Fruit fly (Drosophila melanogaster): ENCODE measurements around the gene Aldh7A1.

The Aldh7A1 gene

DNA sequence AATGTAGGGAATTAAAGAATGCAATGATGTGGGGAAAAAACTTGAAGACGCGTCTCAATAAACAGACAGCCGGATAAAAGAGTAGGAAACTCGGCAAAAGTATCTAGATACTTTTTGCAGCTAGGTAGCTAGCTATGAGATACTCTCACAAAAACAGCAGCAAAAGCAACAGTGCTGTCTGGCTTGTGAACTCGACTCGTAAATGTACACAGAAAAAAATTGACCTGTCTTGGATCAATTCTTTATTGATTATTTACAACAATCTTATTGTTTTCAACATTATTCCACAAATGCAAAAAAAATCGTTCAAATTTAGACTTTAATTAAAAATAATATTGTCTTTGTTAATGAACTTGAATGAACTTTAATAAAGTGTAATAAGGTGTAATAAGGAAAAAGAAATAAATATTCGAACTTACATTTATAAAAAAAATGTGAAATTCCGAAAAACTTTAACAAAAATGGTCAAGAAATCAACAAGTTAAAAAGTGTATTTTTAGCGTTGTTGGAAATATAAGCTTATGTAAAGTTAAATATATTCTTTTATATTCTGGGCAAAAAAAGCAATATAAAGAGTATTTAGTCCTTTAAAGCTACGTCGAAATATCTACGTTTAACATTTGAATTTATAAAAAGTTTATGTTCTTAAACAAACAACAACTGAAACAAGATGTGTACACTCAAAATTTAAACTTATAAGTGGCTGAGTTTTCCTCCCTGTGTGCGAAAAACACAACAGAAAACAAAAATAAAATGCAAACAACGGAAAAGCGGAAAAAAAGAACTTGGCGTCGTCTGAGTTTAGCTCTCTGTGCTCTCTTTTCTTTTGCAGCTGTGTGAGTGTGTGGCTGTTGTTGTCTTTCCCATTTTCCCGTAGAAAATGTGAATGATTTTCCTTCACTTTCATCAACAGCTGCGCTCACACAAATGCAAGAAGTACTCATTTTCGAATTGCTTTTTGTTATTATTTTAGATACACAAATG is 34.6 kb downstream of the Aldh7A1 start:
- no peak for TF ChIP-seq dsf (GFP tag; optimal IDR thresholded peaks at IDR 0.05; ENCODE audit: borderline replicate concordance)
- no peak for TF ChIP-seq Jra (GFP tag; optimal IDR thresholded peaks at IDR 0.05)
- TF ChIP-seq CrebA (GFP tag; optimal IDR thresholded peaks at IDR 0.05; ENCODE audit: borderline replicate concordance): no peak
- TF ChIP-seq foxo (GFP tag; optimal IDR thresholded peaks at IDR 0.05): no peak
- no peak for TF ChIP-seq Dif (GFP tag; optimal IDR thresholded peaks at IDR 0.05; ENCODE audit: partially characterized antibody)
- TF ChIP-seq brk (GFP tag; optimal IDR thresholded peaks at IDR 0.05): no peak
- no peak for TF ChIP-seq Hr78 (GFP tag; optimal IDR thresholded peaks at IDR 0.05)
- no peak for TF ChIP-seq lola (GFP tag; optimal IDR thresholded peaks at IDR 0.05)
- no peak for TF ChIP-seq Myc (optimal IDR thresholded peaks at IDR 0.05)
- no peak for TF ChIP-seq HLH106 (tag; optimal IDR thresholded peaks at IDR 0.05)
- TF ChIP-seq dmrt93B (GFP tag; optimal IDR thresholded peaks at IDR 0.05): no peak
- no peak for TF ChIP-seq Hnf4 (GFP tag; optimal IDR thresholded peaks at IDR 0.05)
- TF ChIP-seq pan (optimal IDR thresholded peaks at IDR 0.05): no peak
- no peak for TF ChIP-seq Abd-B (GFP tag; optimal IDR thresholded peaks at IDR 0.05)
- no peak for TF ChIP-seq Hr83 (GFP tag; optimal IDR thresholded peaks at IDR 0.05; ENCODE audit: poor library complexity, severe bottlenecking)

DNA sequence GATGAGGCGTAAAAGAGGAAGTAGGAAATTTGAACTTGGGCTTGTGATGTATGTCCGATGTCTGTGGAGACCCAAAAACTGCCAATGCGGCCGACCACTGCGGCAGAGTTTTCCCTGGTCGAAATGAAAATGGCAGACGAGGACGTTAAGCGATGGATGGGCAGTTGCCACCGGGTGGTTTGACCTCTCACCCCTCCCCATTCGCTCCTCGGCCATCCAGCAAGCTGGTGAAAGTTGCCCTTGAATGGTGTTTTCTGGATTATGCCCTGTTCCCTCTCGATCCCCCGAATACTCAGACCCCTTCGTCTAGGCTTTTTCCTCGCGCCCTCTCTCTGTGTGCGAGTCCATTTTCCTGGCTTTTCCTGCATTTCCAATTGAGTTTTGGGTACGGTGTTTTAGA is 37.1 kb downstream of the Aldh7A1 start:
- TF ChIP-seq h (GFP tag; optimal IDR thresholded peaks at IDR 0.05) (no peak), Mio (GFP tag; optimal IDR thresholded peaks at IDR 0.05) (no peak), CrebA (GFP tag; optimal IDR thresholded peaks at IDR 0.05; ENCODE audit: borderline replicate concordance) (no peak), dl (GFP tag; optimal IDR thresholded peaks at IDR 0.05; ENCODE audit: insufficient read depth in 1 of 2, partially characterized antibody in 2 of 2) (no peak), dsf (GFP tag; optimal IDR thresholded peaks at IDR 0.05; ENCODE audit: borderline replicate concordance) (no peak), psq (GFP tag; optimal IDR thresholded peaks at IDR 0.05) (no peak), Sp1 (GFP tag; optimal IDR thresholded peaks at IDR 0.05) (no peak), foxo (GFP tag; optimal IDR thresholded peaks at IDR 0.05) (no peak), jim (GFP tag; optimal IDR thresholded peaks at IDR 0.05) (no peak), N (GFP tag; optimal IDR thresholded peaks at IDR 0.05) (no peak), woc (GFP tag; optimal IDR thresholded peaks at IDR 0.05) (no peak), usp (GFP tag; optimal IDR thresholded peaks at IDR 0.05) (no peak), OdsH (GFP tag; optimal IDR thresholded peaks at IDR 0.05) (no peak), HLH106 (tag; optimal IDR thresholded peaks at IDR 0.05) (no peak)

DNA sequence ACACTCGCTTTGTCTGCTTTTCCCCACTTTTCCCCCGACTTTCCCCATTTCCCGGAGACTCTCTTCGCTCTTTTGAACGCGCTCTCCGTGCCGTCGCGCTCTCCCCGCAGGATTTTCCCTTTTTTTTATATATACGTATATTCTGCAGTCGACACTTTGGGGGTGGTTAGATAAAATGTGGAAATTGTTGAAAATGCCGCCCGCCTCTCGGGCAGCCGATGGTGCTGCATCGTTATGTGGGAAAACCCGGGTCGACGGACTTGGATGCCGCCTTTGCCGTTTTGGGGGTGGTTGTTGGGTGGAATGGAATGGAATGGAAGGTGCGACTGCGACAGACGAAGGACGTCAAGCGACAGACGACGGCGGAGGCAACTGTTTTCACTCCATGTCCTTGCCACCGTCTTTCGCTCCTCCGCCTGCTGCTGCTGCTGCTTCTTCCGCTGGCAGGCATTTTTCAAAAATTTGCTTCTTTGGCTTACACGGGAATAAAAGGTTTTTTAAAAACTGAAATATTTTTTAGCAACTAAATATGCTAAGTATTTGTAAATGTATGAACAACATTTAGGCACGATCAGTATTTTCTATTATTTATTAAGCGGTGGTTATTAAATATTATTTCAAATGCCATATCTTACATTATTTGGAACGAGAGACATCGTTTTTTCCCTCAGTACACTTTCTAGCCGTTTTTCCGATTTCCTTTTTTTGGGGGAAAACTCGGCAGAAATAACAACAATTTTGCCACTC is 37.7 kb downstream of the Aldh7A1 start:
- TF ChIP-seq jim (GFP tag; optimal IDR thresholded peaks at IDR 0.05) (no peak), foxo (GFP tag; optimal IDR thresholded peaks at IDR 0.05) (peak in 1 of 2 experiments; percentile 6)

DNA sequence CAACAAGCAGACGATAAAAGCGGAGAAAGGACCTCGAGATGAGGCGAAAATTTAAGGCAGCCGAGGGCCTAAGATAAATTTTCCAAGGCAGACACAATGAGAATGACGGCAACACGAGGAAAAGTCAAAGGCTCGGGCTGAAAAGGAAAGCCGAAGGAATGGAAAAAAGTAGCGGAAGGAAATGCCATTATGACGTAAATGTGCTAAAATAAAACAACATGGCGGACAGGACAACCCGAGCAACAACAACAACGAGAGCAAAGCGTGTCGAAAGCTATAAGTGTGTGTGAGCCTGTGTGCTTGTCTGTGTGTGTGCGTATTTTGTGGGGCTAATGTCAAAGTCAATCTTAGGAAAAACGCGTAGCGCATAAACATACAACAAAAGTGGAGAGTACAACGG is 39.2 kb downstream of the Aldh7A1 start:
- no peak for TF ChIP-seq tai (GFP tag; optimal IDR thresholded peaks at IDR 0.05)
- TF ChIP-seq OdsH (GFP tag; optimal IDR thresholded peaks at IDR 0.05): no peak
- TF ChIP-seq h (GFP tag; optimal IDR thresholded peaks at IDR 0.05): no peak
- TF ChIP-seq CG32264 (GFP tag; optimal IDR thresholded peaks at IDR 0.05): no peak
- no peak for TF ChIP-seq Dfd (GFP tag; optimal IDR thresholded peaks at IDR 0.05)
- TF ChIP-seq Vsx2 (GFP tag; optimal IDR thresholded peaks at IDR 0.05; ENCODE audit: partially characterized antibody): no peak
- no peak for TF ChIP-seq foxo (GFP tag; optimal IDR thresholded peaks at IDR 0.05)
- TF ChIP-seq Hnf4 (GFP tag; optimal IDR thresholded peaks at IDR 0.05): no peak
- no peak for TF ChIP-seq rgr (GFP tag; optimal IDR thresholded peaks at IDR 0.05)
- no peak for TF ChIP-seq psq (GFP tag; optimal IDR thresholded peaks at IDR 0.05)
- no peak for TF ChIP-seq dmrt93B (GFP tag; optimal IDR thresholded peaks at IDR 0.05)

All from whole organism, wandering third instar larva.